Fruit fly (Drosophila melanogaster) whole organism, embryonic: ENCODE measurements around the gene CG43618.

Experiments
- ATbp ChIP-seq: fragments of 200-800 bp; sonication (Bioruptor generic); optimal IDR thresholded peaks from 2 replicates; lab custom pipeline; 2017; ENCODE audit warnings: missing biosample characterization, mild to moderate bottlenecking, missing genetic modification characterization, missing genetic modification reagents
- Aef1 ChIP-seq: fragments of 200-800 bp; sonication (Bioruptor generic); IDR thresholded peaks from 3 replicates; pipeline ENCODE4 v1.3.6; 2022; ENCODE audit warnings: missing biosample characterization, missing genetic modification characterization
- BEAF-32 ChIP-seq: fragments of 200-800 bp; sonication (Bioruptor generic); optimal IDR thresholded peaks from 3 replicates; lab custom pipeline; 2017; ENCODE audit warnings: missing biosample characterization, missing genetic modification characterization, mild to moderate bottlenecking, moderate library complexity, missing genetic modification reagents
- CG10543 ChIP-seq: fragments of 200-800 bp; sonication (Bioruptor generic); optimal IDR thresholded peaks from 3 replicates; lab custom pipeline; 2017; ENCODE audit warnings: missing biosample characterization, mild to moderate bottlenecking, missing genetic modification characterization, moderate library complexity
- CG12104 ChIP-seq: fragments of 200-800 bp; sonication (Bioruptor generic); optimal IDR thresholded peaks from 3 replicates; lab custom pipeline; 2016; ENCODE audit warnings: missing biosample characterization, missing genetic modification characterization
- CG12659 ChIP-seq: fragments of 200-800 bp; sonication (Bioruptor generic); optimal IDR thresholded peaks from 3 replicates; lab custom pipeline; 2017; ENCODE audit warnings: mild to moderate bottlenecking, missing biosample characterization, missing genetic modification reagents, missing genetic modification characterization
- CG13287 ChIP-seq: fragments of 200-800 bp; sonication (Bioruptor generic); IDR thresholded peaks from 2 replicates; pipeline ENCODE4 v1.3.6; 2022; ENCODE audit warnings: missing biosample characterization, missing genetic modification characterization; ENCODE audit not compliant: partially characterized antibody
- CG1602 ChIP-seq: fragments of 200-800 bp; sonication (Bioruptor generic); optimal IDR thresholded peaks from 3 replicates; lab custom pipeline; 2016; ENCODE audit warnings: missing biosample characterization, missing genetic modification characterization
- CG1603 ChIP-seq: fragments of 200-800 bp; sonication (Bioruptor generic); optimal IDR thresholded peaks from 2 replicates; lab custom pipeline; 2019; ENCODE audit warnings: missing biosample characterization, mild to moderate bottlenecking, missing genetic modification characterization, moderate library complexity
- CG16863 ChIP-seq: fragments of 200-800 bp; sonication (Bioruptor generic); optimal IDR thresholded peaks from 3 replicates; lab custom pipeline; 2016; ENCODE audit warnings: missing biosample characterization, missing genetic modification characterization
- CG17361 ChIP-seq: fragments of 200-800 bp; sonication (Bioruptor generic); IDR thresholded peaks from 3 replicates; pipeline ENCODE4 v1.3.6; 2022; ENCODE audit warnings: missing biosample characterization, missing genetic modification characterization
- CG17912 ChIP-seq: fragments of 200-800 bp; sonication (Bioruptor generic); optimal IDR thresholded peaks from 2 replicates; lab custom pipeline; 2018; ENCODE audit warnings: missing biosample characterization, mild to moderate bottlenecking, missing genetic modification characterization
- CG3163 ChIP-seq: fragments of 200-800 bp; sonication (Bioruptor generic); optimal IDR thresholded peaks from 3 replicates; lab custom pipeline; 2016; ENCODE audit warnings: missing biosample characterization, missing genetic modification characterization
- CG33557 ChIP-seq: fragments of 200-800 bp; sonication (Bioruptor generic); optimal IDR thresholded peaks from 2 replicates; lab custom pipeline; 2019; ENCODE audit warnings: missing biosample characterization, mild to moderate bottlenecking, missing genetic modification characterization, moderate library complexity
- CG6683 ChIP-seq: fragments of 200-800 bp; sonication (Bioruptor generic); optimal IDR thresholded peaks from 2 replicates; lab custom pipeline; 2017; ENCODE audit warnings: missing biosample characterization, mild to moderate bottlenecking, missing genetic modification characterization, missing genetic modification reagents
- CG7786 ChIP-seq: fragments of 200-800 bp; sonication (Bioruptor generic); optimal IDR thresholded peaks from 2 replicates; lab custom pipeline; 2016; ENCODE audit warnings: missing biosample characterization, missing genetic modification characterization
- CG7963 ChIP-seq: fragments of 200-800 bp; sonication (Bioruptor generic); IDR thresholded peaks from 3 replicates; pipeline ENCODE4 v1.3.6; 2022; ENCODE audit warnings: missing biosample characterization, missing genetic modification characterization; ENCODE audit not compliant: partially characterized antibody
- CG8924 ChIP-seq: fragments of 200-800 bp; optimal IDR thresholded peaks from 3 replicates; lab custom pipeline; 2019; ENCODE audit warnings: missing biosample characterization, mild to moderate bottlenecking, missing genetic modification characterization, moderate library complexity
- Dip3 ChIP-seq: fragments of 200-800 bp; sonication (Bioruptor generic); optimal IDR thresholded peaks from 3 replicates; lab custom pipeline; 2016; ENCODE audit warnings: missing biosample characterization, missing genetic modification characterization
- ERR ChIP-seq: fragments of 200-800 bp; sonication (Bioruptor generic); optimal IDR thresholded peaks from 2 replicates; lab custom pipeline; 2016; ENCODE audit warnings: missing biosample characterization, missing genetic modification characterization
- Elba2 ChIP-seq: fragments of 200-800 bp; sonication (Bioruptor generic); optimal IDR thresholded peaks from 3 replicates; lab custom pipeline; 2016; ENCODE audit warnings: missing biosample characterization, missing genetic modification characterization
- Hr51 ChIP-seq, 2 experiments: fragments of 200-800 bp; sonication (Bioruptor generic); optimal IDR thresholded peaks; 2 replicates in 1 of 2; 3 replicates in 1 of 2; lab custom pipeline; 2016 to 2018; ENCODE audit warnings: missing biosample characterization in 2 of 2, missing genetic modification characterization in 2 of 2, mild to moderate bottlenecking in 1 of 2, moderate library complexity in 1 of 2
- Hr78 ChIP-seq, 2 experiments: fragments of 200-800 bp in 1 of 2; fragments of >200 bp in 1 of 2; sonication (Bioruptor generic) in 1 of 2; optimal IDR thresholded peaks; 2 replicates each; lab custom pipeline; 2017 to 2019; ENCODE audit warnings: missing biosample characterization in 2 of 2, missing genetic modification characterization in 2 of 2, mild to moderate bottlenecking in 1 of 2, moderate library complexity in 1 of 2
- MESR4 ChIP-seq: fragments of 200-800 bp; sonication (Bioruptor generic); optimal IDR thresholded peaks from 2 replicates; lab custom pipeline; 2018; ENCODE audit warnings: missing biosample characterization, mild to moderate bottlenecking, missing genetic modification characterization, moderate library complexity
- Myb ChIP-seq: fragments of 200-800 bp; sonication (Bioruptor generic); optimal IDR thresholded peaks from 2 replicates; lab custom pipeline; 2016; ENCODE audit warnings: missing biosample characterization, missing genetic modification characterization
- NfI ChIP-seq: fragments of 200-800 bp; sonication (Bioruptor generic); optimal IDR thresholded peaks from 3 replicates; lab custom pipeline; 2018; ENCODE audit warnings: missing biosample characterization, mild to moderate bottlenecking, missing genetic modification characterization, moderate library complexity
- Taf1 ChIP-seq: fragments of 200-800 bp; sonication (Bioruptor generic); IDR thresholded peaks from 2 replicates; pipeline ENCODE4 v1.3.6; 2022; ENCODE audit warnings: missing biosample characterization, missing genetic modification characterization
- ab ChIP-seq: fragments of 200-800 bp; sonication (Bioruptor generic); optimal IDR thresholded peaks from 2 replicates; lab custom pipeline; 2016; ENCODE audit warnings: missing biosample characterization, missing genetic modification characterization
- ap ChIP-seq: fragments of 200-800 bp; sonication (Bioruptor generic); IDR thresholded peaks from 2 replicates; pipeline ENCODE4 v1.3.6; 2022; ENCODE audit warnings: missing biosample characterization, missing genetic modification characterization
- caup ChIP-seq: fragments of 200-800 bp; sonication (Bioruptor generic); optimal IDR thresholded peaks from 3 replicates; lab custom pipeline; 2017; ENCODE audit warnings: missing biosample characterization, mild to moderate bottlenecking, missing genetic modification characterization, moderate library complexity; ENCODE audit not compliant: severe bottlenecking
- chif ChIP-seq, 2 experiments: fragments of 200-800 bp; sonication (Bioruptor generic); optimal IDR thresholded peaks; 3 replicates each; lab custom pipeline; 2016; ENCODE audit warnings: missing biosample characterization in 2 of 2, missing genetic modification characterization in 2 of 2
- dmrt11E ChIP-seq: fragments of 200-800 bp; sonication (Bioruptor generic); optimal IDR thresholded peaks from 3 replicates; lab custom pipeline; 2018; ENCODE audit warnings: missing biosample characterization, mild to moderate bottlenecking, missing genetic modification characterization, moderate library complexity
- gsb-n ChIP-seq: fragments of 200-800 bp; sonication (Bioruptor generic); optimal IDR thresholded peaks from 3 replicates; lab custom pipeline; 2018; ENCODE audit warnings: missing biosample characterization, mild to moderate bottlenecking, missing genetic modification characterization
- h ChIP-seq: fragments of >200 bp; optimal IDR thresholded peaks from 2 replicates; lab custom pipeline; 2017
- kah ChIP-seq: fragments of 200-800 bp; sonication (Bioruptor generic); optimal IDR thresholded peaks from 2 replicates; lab custom pipeline; 2018; ENCODE audit warnings: missing biosample characterization, mild to moderate bottlenecking, missing genetic modification characterization
- kay ChIP-seq: fragments of 200-800 bp; sonication (Bioruptor generic); optimal IDR thresholded peaks from 2 replicates; lab custom pipeline; 2016; ENCODE audit warnings: missing biosample characterization, missing genetic modification characterization
- pan ChIP-seq, 4 experiments: fragments of >200 bp in 3 of 4; fragments of 200-800 bp in 1 of 4; sonication (Bioruptor generic) in 1 of 4; optimal IDR thresholded peaks in 3 of 4; IDR thresholded peaks in 1 of 4; 2 replicates each; pipeline versions ENCODE4 v1.3.6 to Lab custom; 2017 to 2022; ENCODE audit warnings: missing biosample characterization in 2 of 4, missing genetic modification characterization in 2 of 4, mixed read lengths in 1 of 4
- pfk ChIP-seq: fragments of 200-800 bp; sonication (Bioruptor generic); optimal IDR thresholded peaks from 2 replicates; lab custom pipeline; 2018; ENCODE audit warnings: missing biosample characterization, mild to moderate bottlenecking, missing genetic modification characterization, moderate library complexity
- rib ChIP-seq: fragments of 200-800 bp; sonication (Bioruptor generic); IDR thresholded peaks from 2 replicates; pipeline ENCODE4 v1.3.6; 2022; ENCODE audit warnings: missing biosample characterization, missing genetic modification characterization
- row ChIP-seq: fragments of 200-800 bp; sonication (Bioruptor generic); IDR thresholded peaks from 3 replicates; pipeline ENCODE4 v1.3.6; 2022; ENCODE audit warnings: missing biosample characterization, missing genetic modification characterization
- sisA ChIP-seq: fragments of 200-800 bp; sonication (Bioruptor generic); IDR thresholded peaks from 2 replicates; pipeline ENCODE4 v1.3.6; 2022; ENCODE audit warnings: missing biosample characterization, missing genetic modification characterization
- slou ChIP-seq: fragments of 200-800 bp; sonication (Bioruptor generic); optimal IDR thresholded peaks from 3 replicates; lab custom pipeline; 2016; ENCODE audit warnings: missing biosample characterization, missing genetic modification characterization
- unc-4 ChIP-seq: fragments of 200-800 bp; sonication (Bioruptor generic); IDR thresholded peaks from 2 replicates; pipeline ENCODE4 v1.3.6; 2022; ENCODE audit warnings: missing biosample characterization, missing genetic modification characterization; ENCODE audit not compliant: partially characterized antibody
- usp ChIP-seq: fragments of >200 bp; optimal IDR thresholded peaks from 2 replicates; lab custom pipeline; 2017; ENCODE audit warnings: missing biosample characterization, missing genetic modification characterization
- vfl ChIP-seq: fragments of 200-800 bp; sonication (Bioruptor generic); optimal IDR thresholded peaks from 2 replicates; lab custom pipeline; 2016; ENCODE audit warnings: missing biosample characterization, missing genetic modification characterization
- vnd ChIP-seq: fragments of 200-800 bp; sonication (Bioruptor generic); IDR thresholded peaks from 3 replicates; pipeline ENCODE4 v1.3.6; 2022; ENCODE audit warnings: missing biosample characterization, missing genetic modification characterization; ENCODE audit not compliant: partially characterized antibody

CG43618 gene

DNA sequence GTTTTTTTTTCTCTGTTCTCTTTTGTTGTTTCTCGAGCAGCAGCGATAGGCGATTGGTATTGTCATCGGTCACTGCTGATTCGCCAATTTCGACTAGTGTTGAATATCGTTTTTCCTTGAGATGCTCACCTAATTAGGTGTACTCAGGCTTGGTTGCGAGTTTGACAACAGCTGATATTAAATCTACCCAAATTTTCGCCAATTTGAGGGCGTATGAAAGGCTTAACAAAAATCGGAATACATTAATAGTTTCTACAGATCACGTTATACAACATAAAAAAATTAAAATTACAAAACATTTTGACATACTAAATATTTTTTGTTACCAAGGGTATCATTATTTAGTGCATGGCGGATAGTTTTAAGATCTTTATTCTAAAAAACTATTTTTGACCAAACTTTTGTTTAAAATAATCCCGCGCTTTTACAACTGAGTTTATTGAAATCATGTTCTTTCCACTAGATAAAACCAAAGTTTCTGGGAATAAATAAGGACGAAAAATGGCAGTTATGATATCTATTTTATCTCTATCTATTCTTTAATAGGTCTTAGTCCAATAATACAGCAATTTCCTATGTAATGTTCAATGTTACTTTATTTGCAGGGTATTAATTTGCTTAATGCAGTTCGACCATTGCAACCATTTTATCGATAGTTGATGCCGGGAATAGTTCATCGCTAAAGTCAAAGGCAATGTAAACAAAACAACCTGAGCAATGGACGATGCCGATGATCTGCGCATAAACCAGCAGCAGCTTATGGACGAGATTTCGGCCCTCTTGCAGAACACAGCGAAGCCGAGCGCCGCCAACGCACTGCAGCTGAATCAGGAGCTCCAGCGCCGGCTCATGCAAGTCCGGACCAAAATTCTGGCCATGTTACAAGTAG, 35.6 kb upstream of the CG43618 start, which contains the start of the genes CG10435 and Pbp95 (continued):
- TF ChIP-seq pan (optimal IDR thresholded peaks at IDR 0.05; lab: Kevin White, UChicago) = no peak
- TF ChIP-seq pan (GFP tag; optimal IDR thresholded peaks at IDR 0.05 in 1 of 2, IDR thresholded peaks at IDR 0.05 in 1 of 2) = peak in 1 of 2 experiments; percentile 44
- no peak for TF ChIP-seq slou (GFP tag; lab: Kevin White, UChicago)
- TF ChIP-seq Hr51 (GFP tag; optimal IDR thresholded peaks at IDR 0.05; lab: Kevin White, UChicago) = peak in 1 of 2 experiments; percentile 38
- TF ChIP-seq BEAF-32 (GFP tag; lab: Kevin White, UChicago) = peak; percentile 74
- TF ChIP-seq CG1602 (GFP tag; lab: Kevin White, UChicago) = peak; percentile 5
- no peak for TF ChIP-seq CG1603
- TF ChIP-seq CG13287 = peak; percentile 76
- TF ChIP-seq vnd (GFP tag; lab: Robert Waterston, UW) = peak; percentile 55; the same call in 2 of the 3 replicates
- no peak for TF ChIP-seq CG17912 (GFP tag; lab: Kevin White, UChicago)
- 0 out of 2 replicates have a peak, but pooled peaks have one; percentile 13 for TF ChIP-seq ap (GFP tag; lab: Robert Waterston, UW)
- no peak for TF ChIP-seq kah
- no peak for TF ChIP-seq ab (GFP tag; lab: Kevin White, UChicago)
- TF ChIP-seq pfk (GFP tag; lab: Kevin White, UChicago) = no peak
- TF ChIP-seq CG3163 (GFP tag; lab: Kevin White, UChicago) = no peak
- peak; percentile 67 for TF ChIP-seq vfl (GFP tag; lab: Kevin White, UChicago)
- TF ChIP-seq CG17361 = no peak; the same call in 2 of the 3 replicates
- peak; percentile 8 for TF ChIP-seq CG12104 (GFP tag; lab: Kevin White, UChicago)
- TF ChIP-seq chif (GFP tag; optimal IDR thresholded peaks at IDR 0.05; lab: Kevin White, UChicago) = peak in 1 of 2 experiments; percentile 51
- peak; percentile 69 for TF ChIP-seq row (GFP tag; lab: Robert Waterston, UW)
- peak; percentile 44 for TF ChIP-seq Taf1 (GFP tag; lab: Robert Waterston, UW)
- peak; percentile 55 for TF ChIP-seq sisA (GFP tag; lab: Robert Waterston, UW)
- TF ChIP-seq CG16863 = peak; percentile 36
- no peak for TF ChIP-seq CG33557 (GFP tag; lab: Kevin White, UChicago)
- TF ChIP-seq CG10543 (GFP tag; lab: Kevin White, UChicago) = no peak
- peak; percentile 78 for TF ChIP-seq Elba2 (GFP tag; lab: Kevin White, UChicago)
- TF ChIP-seq CG6683 (GFP tag; lab: Kevin White, UChicago) = no peak
- no peak for TF ChIP-seq ERR (GFP tag; lab: Kevin White, UChicago)
- TF ChIP-seq usp (GFP tag; lab: Kevin White, UChicago) = no peak
- TF ChIP-seq Myb = peak; percentile 36
- TF ChIP-seq dmrt11E (tag; lab: Kevin White, UChicago) = peak; percentile 24
- no peak for TF ChIP-seq CG8924 (tag; lab: Kevin White, UChicago)
- peak; percentile 68 for TF ChIP-seq Aef1
- TF ChIP-seq caup = peak; percentile 31
- peak; percentile 66 for TF ChIP-seq unc-4 (GFP tag; lab: Robert Waterston, UW)
- peak; percentile 18 for TF ChIP-seq Dip3 (GFP tag; lab: Kevin White, UChicago)
- peak; percentile 76 for TF ChIP-seq rib (GFP tag; lab: Robert Waterston, UW)
- no peak for TF ChIP-seq gsb-n (tag; lab: Kevin White, UChicago)
- TF ChIP-seq NfI (GFP tag; lab: Kevin White, UChicago) = peak; percentile 51
- no peak for TF ChIP-seq MESR4 (GFP tag; lab: Kevin White, UChicago)
- no peak for TF ChIP-seq Hr78 (GFP tag; optimal IDR thresholded peaks at IDR 0.05; lab: Kevin White, UChicago)
- TF ChIP-seq h (lab: Kevin White, UChicago) = no peak
- TF ChIP-seq kay = no peak
- no peak for TF ChIP-seq ATbp (GFP tag; lab: Kevin White, UChicago)
- TF ChIP-seq CG12659 (GFP tag; lab: Kevin White, UChicago) = peak; percentile 57
- peak; percentile 2 for TF ChIP-seq CG7786 (GFP tag; lab: Kevin White, UChicago)
- TF ChIP-seq CG7963 (GFP tag; lab: Robert Waterston, UW) = 0 out of 3 replicates have a peak, but pooled peaks have one; percentile 26
